Fruit fly (Drosophila melanogaster) whole organism: Measurements from ENCODE around the gene VhaM9.7-a.

Source experiments
- CG8478 ChIP-seq: fragments of >200 bp; optimal IDR thresholded peaks from 2 replicates; lab custom pipeline; 2018; ENCODE audit warnings: inconsistent platforms
- Dll ChIP-seq: fragments of >200 bp; optimal IDR thresholded peaks from 2 replicates; lab custom pipeline; 2017
- EcR ChIP-seq, 2 experiments: fragments of >200 bp; optimal IDR thresholded peaks; 2 replicates each; lab custom pipeline; 2017; ENCODE audit warnings: missing biosample characterization in 2 of 2, missing genetic modification characterization in 2 of 2, missing genetic modification reagents in 2 of 2
- pan ChIP-seq: fragments of >200 bp; optimal IDR thresholded peaks from 2 replicates; lab custom pipeline; 2017
- psq ChIP-seq: fragments of >200 bp; optimal IDR thresholded peaks from 2 replicates; lab custom pipeline; 2017
- usp ChIP-seq: fragments of >200 bp; optimal IDR thresholded peaks from 2 replicates; lab custom pipeline; 2017; ENCODE audit warnings: missing biosample characterization, missing genetic modification characterization, mixed read lengths

DNA sequence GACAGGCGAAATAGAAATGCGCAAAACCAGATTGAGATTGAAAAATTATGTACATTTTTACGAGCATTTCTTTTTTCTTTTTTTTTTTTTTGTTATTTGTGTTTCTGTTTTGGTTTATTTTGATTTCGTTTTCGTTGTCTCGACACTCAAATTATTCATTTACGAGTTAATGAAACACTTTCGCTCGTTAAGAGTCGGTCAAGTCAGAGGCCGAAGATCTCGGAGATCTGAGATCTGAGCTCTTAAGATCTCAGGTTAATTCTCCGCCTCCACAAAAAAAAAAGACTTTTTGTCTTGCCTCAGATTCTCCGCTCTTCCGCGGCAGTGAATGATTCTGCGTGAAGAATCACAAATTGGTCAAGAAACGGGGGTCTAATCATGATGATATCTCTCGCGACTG is 3.3 kb downstream of the VhaM9.7-a start:
- TF ChIP-seq usp (GFP tag; lab: Kevin White, UChicago) (no peak), EcR (GFP tag; optimal IDR thresholded peaks at IDR 0.05; lab: Kevin White, UChicago) (no peak), pan (lab: Kevin White, UChicago) (no peak), CG8478 (lab: Kevin White, UChicago) (no peak), Dll (lab: Kevin White, UChicago) (no peak), psq (lab: Kevin White, UChicago) (no peak)
